Fruit fly (Drosophila melanogaster) whole organism, embryonic: ENCODE results near the gene CG10211.

Source experiments
- Ada2b ChIP-seq: fragments of 200-800 bp; sonication (Bioruptor generic); IDR thresholded peaks from 2 replicates; pipeline ENCODE4 v1.3.6; 2022; ENCODE audit warnings: missing biosample characterization, missing genetic modification characterization
- Adf1 ChIP-seq: fragments of 200-800 bp; sonication (Bioruptor generic); IDR thresholded peaks from 2 replicates; pipeline ENCODE4 v1.3.6; 2022; ENCODE audit warnings: missing biosample characterization, missing genetic modification characterization
- Bdp1 ChIP-seq: fragments of 200-800 bp; sonication (Bioruptor generic); optimal IDR thresholded peaks from 3 replicates; lab custom pipeline; 2016; ENCODE audit warnings: missing biosample characterization, missing genetic modification characterization
- BtbVII ChIP-seq: fragments of 200-800 bp; sonication (Bioruptor generic); optimal IDR thresholded peaks from 3 replicates; lab custom pipeline; 2017; ENCODE audit warnings: missing biosample characterization, mild to moderate bottlenecking, missing genetic modification characterization
- CG10543 ChIP-seq: fragments of 200-800 bp; sonication (Bioruptor generic); optimal IDR thresholded peaks from 3 replicates; lab custom pipeline; 2017; ENCODE audit warnings: missing biosample characterization, mild to moderate bottlenecking, missing genetic modification characterization, moderate library complexity
- CG10979 ChIP-seq: fragments of 200-800 bp; sonication (Bioruptor generic); optimal IDR thresholded peaks from 2 replicates; lab custom pipeline; 2018; ENCODE audit warnings: missing biosample characterization, mild to moderate bottlenecking, missing genetic modification characterization, moderate library complexity
- CG11085 ChIP-seq: fragments of 200-800 bp; sonication (Bioruptor generic); IDR thresholded peaks from 2 replicates; pipeline ENCODE4 v1.3.6; 2022; ENCODE audit warnings: missing biosample characterization, missing genetic modification characterization
- CG13287 ChIP-seq: fragments of 200-800 bp; sonication (Bioruptor generic); IDR thresholded peaks from 2 replicates; pipeline ENCODE4 v1.3.6; 2022; ENCODE audit warnings: missing biosample characterization, missing genetic modification characterization; ENCODE audit not compliant: partially characterized antibody
- CG14860 ChIP-seq: fragments of 200-800 bp; sonication (Bioruptor generic); IDR thresholded peaks from 3 replicates; pipeline ENCODE4 v1.3.6; 2022; ENCODE audit warnings: missing biosample characterization, missing genetic modification characterization; ENCODE audit not compliant: partially characterized antibody
- CG18476 ChIP-seq: fragments of 200-800 bp; sonication (Bioruptor generic); optimal IDR thresholded peaks from 2 replicates; lab custom pipeline; 2016; ENCODE audit warnings: missing biosample characterization, mild to moderate bottlenecking, missing genetic modification characterization
- CG18764 ChIP-seq: fragments of 200-800 bp; sonication (Bioruptor generic); optimal IDR thresholded peaks from 3 replicates; lab custom pipeline; 2016; ENCODE audit warnings: missing biosample characterization, missing genetic modification characterization
- CG2120 ChIP-seq: fragments of 200-800 bp; sonication (Bioruptor generic); optimal IDR thresholded peaks from 3 replicates; lab custom pipeline; 2016; ENCODE audit warnings: missing biosample characterization, missing genetic modification characterization
- CG2678 ChIP-seq: fragments of 200-800 bp; sonication (Bioruptor generic); optimal IDR thresholded peaks from 3 replicates; lab custom pipeline; 2019; ENCODE audit warnings: missing biosample characterization, mild to moderate bottlenecking, missing genetic modification characterization, moderate library complexity
- CG31224 ChIP-seq: fragments of 200-800 bp; sonication (Bioruptor generic); IDR thresholded peaks from 2 replicates; pipeline ENCODE4 v1.3.6; 2022; ENCODE audit warnings: missing biosample characterization, missing genetic modification characterization
- CG33557 ChIP-seq: fragments of 200-800 bp; sonication (Bioruptor generic); optimal IDR thresholded peaks from 2 replicates; lab custom pipeline; 2019; ENCODE audit warnings: missing biosample characterization, mild to moderate bottlenecking, missing genetic modification characterization, moderate library complexity
- CG3995 ChIP-seq: fragments of 200-800 bp; sonication (Bioruptor generic); optimal IDR thresholded peaks from 3 replicates; lab custom pipeline; 2016; ENCODE audit warnings: missing biosample characterization, missing genetic modification characterization
- CG4854 ChIP-seq: fragments of 200-800 bp; sonication (Bioruptor generic); optimal IDR thresholded peaks from 2 replicates; lab custom pipeline; 2016; ENCODE audit warnings: missing biosample characterization, missing genetic modification characterization, inconsistent platforms
- CG6254 ChIP-seq: fragments of 200-800 bp; sonication (Bioruptor generic); optimal IDR thresholded peaks from 3 replicates; lab custom pipeline; 2017; ENCODE audit warnings: mild to moderate bottlenecking, missing biosample characterization, missing genetic modification reagents, missing genetic modification characterization
- CG6683 ChIP-seq: fragments of 200-800 bp; sonication (Bioruptor generic); optimal IDR thresholded peaks from 2 replicates; lab custom pipeline; 2017; ENCODE audit warnings: missing biosample characterization, mild to moderate bottlenecking, missing genetic modification characterization, missing genetic modification reagents
- CG8089 ChIP-seq: fragments of 200-800 bp; sonication (Bioruptor generic); optimal IDR thresholded peaks from 3 replicates; lab custom pipeline; 2016; ENCODE audit warnings: missing biosample characterization, missing genetic modification characterization
- CG9609 ChIP-seq: fragments of 200-800 bp; sonication (Bioruptor generic); optimal IDR thresholded peaks from 3 replicates; lab custom pipeline; 2016; ENCODE audit warnings: missing biosample characterization, missing genetic modification characterization
- CoRest ChIP-seq: fragments of 200-800 bp; sonication (Bioruptor generic); optimal IDR thresholded peaks from 3 replicates; lab custom pipeline; 2018; ENCODE audit warnings: missing biosample characterization, mild to moderate bottlenecking, missing genetic modification characterization, moderate library complexity
- CrebB ChIP-seq: fragments of 200-800 bp; sonication (Bioruptor generic); optimal IDR thresholded peaks from 3 replicates; lab custom pipeline; 2018; ENCODE audit warnings: missing biosample characterization, mild to moderate bottlenecking, missing genetic modification characterization
- Dad ChIP-seq: fragments of 200-800 bp; sonication (Bioruptor generic); optimal IDR thresholded peaks from 3 replicates; lab custom pipeline; 2016; ENCODE audit warnings: missing biosample characterization, missing genetic modification characterization
- Doc2 ChIP-seq: fragments of 200-800 bp; sonication (Bioruptor generic); IDR thresholded peaks from 2 replicates; pipeline ENCODE4 v1.3.6; 2022; ENCODE audit warnings: missing biosample characterization, missing genetic modification characterization
- Ets97D ChIP-seq: fragments of 200-800 bp; sonication (Bioruptor generic); optimal IDR thresholded peaks from 3 replicates; lab custom pipeline; 2016; ENCODE audit warnings: missing biosample characterization, missing genetic modification characterization
- H2.0 ChIP-seq: fragments of 200-800 bp; sonication (Bioruptor generic); IDR thresholded peaks from 2 replicates; pipeline ENCODE4 v1.3.6; 2022; ENCODE audit warnings: missing biosample characterization, missing genetic modification characterization
- Hr39 ChIP-seq: fragments of >200 bp; optimal IDR thresholded peaks from 2 replicates; lab custom pipeline; 2017
- Mrtf ChIP-seq: fragments of 200-800 bp; sonication (Bioruptor generic); IDR thresholded peaks from 3 replicates; pipeline ENCODE4 v1.3.6; 2022; ENCODE audit warnings: missing biosample characterization, missing genetic modification characterization
- NFAT ChIP-seq: fragments of 200-800 bp; sonication (Bioruptor generic); IDR thresholded peaks from 2 replicates; pipeline ENCODE4 v1.3.6; 2022; ENCODE audit warnings: missing biosample characterization, missing genetic modification characterization
- NK7.1 ChIP-seq: fragments of 200-800 bp; sonication (Bioruptor generic); optimal IDR thresholded peaks from 3 replicates; lab custom pipeline; 2016; ENCODE audit warnings: missing biosample characterization, missing genetic modification characterization
- Poxn ChIP-seq: fragments of 200-800 bp; sonication (Bioruptor generic); IDR thresholded peaks from 2 replicates; pipeline ENCODE4 v1.3.6; 2022; ENCODE audit warnings: missing biosample characterization, missing genetic modification characterization
- Ptx1 ChIP-seq: fragments of 200-800 bp; sonication (Bioruptor generic); IDR thresholded peaks from 2 replicates; pipeline ENCODE4 v1.3.6; 2022; ENCODE audit warnings: missing biosample characterization, missing genetic modification characterization
- TFAM ChIP-seq: fragments of 200-800 bp; sonication (Bioruptor generic); optimal IDR thresholded peaks from 2 replicates; lab custom pipeline; 2017; ENCODE audit warnings: missing biosample characterization, missing genetic modification characterization, inconsistent platforms
- Taf1 ChIP-seq: fragments of 200-800 bp; sonication (Bioruptor generic); IDR thresholded peaks from 2 replicates; pipeline ENCODE4 v1.3.6; 2022; ENCODE audit warnings: missing biosample characterization, missing genetic modification characterization
- amos ChIP-seq: fragments of 200-800 bp; sonication (Bioruptor generic); IDR thresholded peaks from 2 replicates; pipeline ENCODE4 v1.3.6; 2022; ENCODE audit warnings: missing biosample characterization, missing genetic modification characterization; ENCODE audit not compliant: partially characterized antibody
- bsh ChIP-seq, 2 experiments: fragments of 200-800 bp; sonication (Bioruptor generic); optimal IDR thresholded peaks; 2 replicates each; lab custom pipeline; 2017 to 2018; ENCODE audit warnings: mild to moderate bottlenecking in 2 of 2, missing biosample characterization in 2 of 2, missing genetic modification characterization in 2 of 2, moderate library complexity in 1 of 2
- crc ChIP-seq: fragments of 200-800 bp; sonication (Bioruptor generic); optimal IDR thresholded peaks from 2 replicates; lab custom pipeline; 2016; ENCODE audit warnings: missing biosample characterization, missing genetic modification characterization
- da ChIP-seq: fragments of 200-800 bp; sonication (Bioruptor generic); optimal IDR thresholded peaks from 2 replicates; lab custom pipeline; 2016; ENCODE audit warnings: missing biosample characterization, missing genetic modification characterization
- fd3F ChIP-seq: fragments of 200-800 bp; sonication (Bioruptor generic); optimal IDR thresholded peaks from 2 replicates; lab custom pipeline; 2018; ENCODE audit warnings: missing biosample characterization, mild to moderate bottlenecking, missing genetic modification characterization, moderate library complexity
- gcm2 ChIP-seq: fragments of 200-800 bp; sonication (Bioruptor generic); optimal IDR thresholded peaks from 2 replicates; lab custom pipeline; 2016; ENCODE audit warnings: missing biosample characterization, missing genetic modification characterization
- grau ChIP-seq: fragments of 200-800 bp; optimal IDR thresholded peaks from 3 replicates; lab custom pipeline; 2019; ENCODE audit warnings: missing biosample characterization, mild to moderate bottlenecking, missing genetic modification characterization, moderate library complexity
- nerfin-1 ChIP-seq: fragments of 200-800 bp; sonication (Bioruptor generic); optimal IDR thresholded peaks from 3 replicates; lab custom pipeline; 2019; ENCODE audit warnings: missing biosample characterization, mild to moderate bottlenecking, missing genetic modification characterization, moderate library complexity
- nom ChIP-seq: fragments of 200-800 bp; sonication (Bioruptor generic); optimal IDR thresholded peaks from 2 replicates; lab custom pipeline; 2017; ENCODE audit warnings: missing biosample characterization, missing genetic modification characterization, mild to moderate bottlenecking, moderate library complexity, missing genetic modification reagents
- org-1 ChIP-seq: fragments of 200-800 bp; sonication (Bioruptor generic); optimal IDR thresholded peaks from 2 replicates; lab custom pipeline; 2017; ENCODE audit warnings: missing biosample characterization, missing genetic modification characterization
- phol ChIP-seq: fragments of 200-800 bp; sonication (Bioruptor generic); optimal IDR thresholded peaks from 3 replicates; lab custom pipeline; 2018; ENCODE audit warnings: missing biosample characterization, mild to moderate bottlenecking, missing genetic modification characterization, moderate library complexity
- rib ChIP-seq: fragments of 200-800 bp; sonication (Bioruptor generic); IDR thresholded peaks from 2 replicates; pipeline ENCODE4 v1.3.6; 2022; ENCODE audit warnings: missing biosample characterization, missing genetic modification characterization
- seq ChIP-seq: fragments of 200-800 bp; sonication (Bioruptor generic); IDR thresholded peaks from 2 replicates; pipeline ENCODE4 v1.3.6; 2022; ENCODE audit warnings: missing biosample characterization, missing genetic modification characterization
- sima ChIP-seq: fragments of 200-800 bp; sonication (Bioruptor generic); optimal IDR thresholded peaks from 2 replicates; lab custom pipeline; 2016; ENCODE audit warnings: missing biosample characterization, missing genetic modification characterization
- so ChIP-seq: fragments of 200-800 bp; sonication (Bioruptor generic); IDR thresholded peaks from 3 replicates; pipeline ENCODE4 v1.3.6; 2022; ENCODE audit warnings: missing biosample characterization, missing genetic modification characterization
- sug ChIP-seq: fragments of 200-800 bp; optimal IDR thresholded peaks from 2 replicates; lab custom pipeline; 2019; ENCODE audit warnings: missing biosample characterization, mild to moderate bottlenecking, missing genetic modification characterization, moderate library complexity
- wek ChIP-seq: fragments of 200-800 bp; sonication (Bioruptor generic); optimal IDR thresholded peaks from 3 replicates; lab custom pipeline; 2018; ENCODE audit warnings: missing biosample characterization, mild to moderate bottlenecking, missing genetic modification characterization, moderate library complexity

CG10211 gene

dm6 chr2L:18567563-18567962 is 50.3 kb downstream of the CG10211 start (continued):
- peak; percentile 62 for TF ChIP-seq CG10543 (GFP tag; lab: Kevin White, UChicago)
- TF ChIP-seq nom = peak; percentile 54
- TF ChIP-seq da (GFP tag; lab: Kevin White, UChicago) = peak; percentile 55
- TF ChIP-seq sima (GFP tag; lab: Kevin White, UChicago) = no peak
- TF ChIP-seq TFAM (GFP tag; lab: Kevin White, UChicago) = no peak
- TF ChIP-seq crc = peak; percentile 18
- peak; percentile 11 for TF ChIP-seq CG18764 (GFP tag; lab: Kevin White, UChicago)
- no peak for TF ChIP-seq CG11085 (GFP tag; lab: Robert Waterston, UW)
- TF ChIP-seq CG33557 (GFP tag; lab: Kevin White, UChicago) = no peak
- peak; percentile 74 for TF ChIP-seq CG2120 (GFP tag; lab: Kevin White, UChicago)
- TF ChIP-seq Ets97D (GFP tag; lab: Kevin White, UChicago) = no peak
- TF ChIP-seq CG13287 (GFP tag; lab: Robert Waterston, UW) = no peak
- no peak for TF ChIP-seq CG18476 (GFP tag; lab: Kevin White, UChicago)
- TF ChIP-seq CG4854 (GFP tag; lab: Kevin White, UChicago) = peak; percentile 33
- no peak for TF ChIP-seq Mrtf (GFP tag; lab: Robert Waterston, UW)
- TF ChIP-seq CG10979 (tag; lab: Kevin White, UChicago) = no peak
- no peak for TF ChIP-seq Adf1 (GFP tag; lab: Robert Waterston, UW)
- no peak for TF ChIP-seq CG6683 (GFP tag; lab: Kevin White, UChicago)
- no peak for TF ChIP-seq gcm2 (GFP tag; lab: Kevin White, UChicago)
- TF ChIP-seq nerfin-1 (tag; lab: Kevin White, UChicago) = no peak
- TF ChIP-seq Poxn (GFP tag; lab: Robert Waterston, UW) = no peak
- TF ChIP-seq H2.0 (GFP tag; lab: Robert Waterston, UW) = no peak
- TF ChIP-seq CG31224 = 0 out of 2 replicates have a peak, but pooled peaks have one; percentile 24
- TF ChIP-seq CG14860 = no peak
- TF ChIP-seq Taf1 = no peak
- TF ChIP-seq grau (tag; lab: Kevin White, UChicago) = no peak
- peak; percentile 23; the same call in 1 of the 2 replicates for TF ChIP-seq rib
- no peak for TF ChIP-seq Hr39 (lab: Kevin White, UChicago)
- TF ChIP-seq BtbVII (GFP tag; lab: Kevin White, UChicago) = peak; percentile 71
- no peak for TF ChIP-seq so (GFP tag; lab: Robert Waterston, UW)
- TF ChIP-seq NK7.1 = no peak
- TF ChIP-seq Bdp1 (GFP tag; lab: Kevin White, UChicago) = peak; percentile 8
- no peak for TF ChIP-seq amos
- peak; percentile 32; the same call in 1 of the 2 replicates for TF ChIP-seq NFAT (GFP tag; lab: Robert Waterston, UW)
- peak; percentile 44 for TF ChIP-seq Dad (GFP tag; lab: Kevin White, UChicago)
- TF ChIP-seq CG2678 (tag; lab: Kevin White, UChicago) = peak; percentile 48
- TF ChIP-seq CoRest (tag; lab: Kevin White, UChicago) = peak; percentile 9
- no peak for TF ChIP-seq phol (tag; lab: Kevin White, UChicago)
- TF ChIP-seq seq (GFP tag; lab: Robert Waterston, UW) = peak; percentile 48; the same call in 1 of the 2 replicates
- no peak for TF ChIP-seq Ada2b (GFP tag; lab: Robert Waterston, UW)
- TF ChIP-seq CrebB = peak; percentile 17
- peak; percentile 17 for TF ChIP-seq CG3995 (GFP tag; lab: Kevin White, UChicago)
- TF ChIP-seq CG8089 (GFP tag; lab: Kevin White, UChicago) = peak; percentile 20
- no peak for TF ChIP-seq Doc2 (GFP tag; lab: Robert Waterston, UW)
- peak; percentile 42 for TF ChIP-seq sug (tag; lab: Kevin White, UChicago)
- no peak for TF ChIP-seq Ptx1 (GFP tag; lab: Robert Waterston, UW)
- TF ChIP-seq org-1 = peak; percentile 55
- no peak for TF ChIP-seq CG9609 (GFP tag; lab: Kevin White, UChicago)
- TF ChIP-seq fd3F (GFP tag; lab: Kevin White, UChicago) = peak; percentile 38
- no peak for TF ChIP-seq CG6254
- peak; percentile 51 for TF ChIP-seq wek (GFP tag; lab: Kevin White, UChicago)
- TF ChIP-seq bsh (GFP tag; optimal IDR thresholded peaks at IDR 0.05; lab: Kevin White, UChicago) = no peak
